Fruit fly (Drosophila melanogaster): Measurements from ENCODE around the gene Ubx.

DNA sequence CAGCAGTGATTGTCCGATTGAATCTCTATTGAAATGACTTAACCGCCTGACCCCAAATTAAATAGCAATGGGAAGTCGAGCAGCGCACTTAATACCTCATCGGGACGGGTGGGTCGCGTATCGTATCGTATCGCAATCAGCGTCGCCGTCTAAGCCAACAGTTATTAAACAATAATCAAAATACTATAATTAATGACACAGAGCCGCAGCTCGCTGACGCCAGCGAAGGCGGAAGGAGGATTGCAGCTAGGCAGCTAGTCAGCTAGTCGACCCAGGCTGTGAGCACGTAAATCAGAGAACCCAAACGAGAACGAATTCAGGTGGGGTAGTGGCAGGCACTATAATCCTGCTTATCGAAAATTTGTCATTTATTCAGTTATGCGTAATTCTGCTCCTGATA lies 125.3 kb downstream of the Ubx start, which contains the start of gene NPF:
- no peak for TF ChIP-seq psq (optimal IDR thresholded peaks at IDR 0.05)
- TF ChIP-seq ttk (optimal IDR thresholded peaks at IDR 0.05): no peak
- TF ChIP-seq Sin3A (optimal IDR thresholded peaks at IDR 0.05): no peak
- TF ChIP-seq Myc (optimal IDR thresholded peaks at IDR 0.05): no peak

Measured in Kc167 (cell line).